Fruit fly (Drosophila melanogaster) whole organism, wandering third instar larva: ENCODE data around the gene CG6168.

ENCODE experiments used
- Abd-B ChIP-seq: fragments of >200 bp; optimal IDR thresholded peaks from 2 replicates; lab custom pipeline; 2017; ENCODE audit warnings: missing biosample characterization, missing genetic modification characterization
- CG32264 ChIP-seq: fragments of 200-800 bp; sonication (Bioruptor generic); optimal IDR thresholded peaks from 2 replicates; lab custom pipeline; 2016; ENCODE audit warnings: missing biosample characterization, missing genetic modification characterization
- CG9705 ChIP-seq: fragments of 200-800 bp; sonication (Bioruptor generic); optimal IDR thresholded peaks from 2 replicates; lab custom pipeline; 2018; ENCODE audit warnings: missing biosample characterization, mild to moderate bottlenecking, missing genetic modification characterization
- CrebA ChIP-seq: fragments of 200-800 bp; sonication (Bioruptor generic); optimal IDR thresholded peaks from 2 replicates; lab custom pipeline; 2016; ENCODE audit warnings: missing biosample characterization, mild to moderate bottlenecking, missing genetic modification characterization, borderline replicate concordance
- Dfd ChIP-seq: fragments of >200 bp; optimal IDR thresholded peaks from 2 replicates; lab custom pipeline; 2017; ENCODE audit warnings: missing biosample characterization, missing genetic modification characterization
- Dif ChIP-seq: fragments of 200-275, 200-300 bp; sonication (Bioruptor generic); optimal IDR thresholded peaks from 2 replicates; lab custom pipeline; 2018; ENCODE audit warnings: missing biosample characterization, missing genetic modification characterization; ENCODE audit not compliant: partially characterized antibody
- HLH106 ChIP-seq: fragments of 200-800 bp; optimal IDR thresholded peaks from 3 replicates; lab custom pipeline; 2019; ENCODE audit warnings: missing biosample characterization, mild to moderate bottlenecking, missing genetic modification characterization, moderate library complexity
- Hnf4 ChIP-seq: fragments of 200-800 bp; sonication (Bioruptor generic); optimal IDR thresholded peaks from 2 replicates; lab custom pipeline; 2016; ENCODE audit warnings: missing biosample characterization, mild to moderate bottlenecking, missing genetic modification characterization
- Hr78 ChIP-seq: fragments of >200 bp; optimal IDR thresholded peaks from 2 replicates; lab custom pipeline; 2017; ENCODE audit warnings: missing biosample characterization, missing genetic modification characterization
- Hr83 ChIP-seq: fragments of 200-300 bp; sonication (Bioruptor generic); optimal IDR thresholded peaks from 2 replicates; lab custom pipeline; 2016; ENCODE audit warnings: missing biosample characterization, mild to moderate bottlenecking, missing genetic modification characterization, moderate library complexity; ENCODE audit not compliant: poor library complexity, severe bottlenecking
- Jra ChIP-seq: sonication (Bioruptor generic); optimal IDR thresholded peaks from 2 replicates; lab custom pipeline; 2016; ENCODE audit warnings: missing biosample characterization, missing genetic modification characterization
- N ChIP-seq: fragments of >200 bp; optimal IDR thresholded peaks from 2 replicates; lab custom pipeline; 2018; ENCODE audit warnings: missing biosample characterization, missing external identifiers, missing genetic modification characterization
- OdsH ChIP-seq: fragments of 200-800 bp; sonication (Bioruptor generic); optimal IDR thresholded peaks from 2 replicates; lab custom pipeline; 2016; ENCODE audit warnings: missing biosample characterization, mild to moderate bottlenecking, missing genetic modification characterization
- Sp1 ChIP-seq: fragments of 200-800 bp; sonication (Bioruptor generic); optimal IDR thresholded peaks from 3 replicates; lab custom pipeline; 2019; ENCODE audit warnings: missing biosample characterization, mild to moderate bottlenecking, missing genetic modification characterization, moderate library complexity
- Vsx2 ChIP-seq: fragments of 200-300, 225-300 bp; sonication (Bioruptor generic); optimal IDR thresholded peaks from 2 replicates; lab custom pipeline; 2018; ENCODE audit warnings: missing biosample characterization, missing genetic modification characterization; ENCODE audit not compliant: partially characterized antibody
- br ChIP-seq: fragments of 200-800 bp; sonication (Bioruptor generic); optimal IDR thresholded peaks from 2 replicates; lab custom pipeline; 2016; ENCODE audit warnings: missing biosample characterization, missing genetic modification characterization
- brk ChIP-seq: fragments of 200-800 bp; sonication (Bioruptor generic); optimal IDR thresholded peaks from 2 replicates; lab custom pipeline; 2016; ENCODE audit warnings: missing biosample characterization, mild to moderate bottlenecking, missing genetic modification characterization
- dl ChIP-seq, 2 experiments: fragments of 175-275, 200-275 bp in 1 of 2; fragments of 200-275 bp in 1 of 2; sonication (Bioruptor generic); optimal IDR thresholded peaks; lab custom pipeline; 2018; ENCODE audit warnings: mild to moderate bottlenecking in 2 of 2, missing biosample characterization in 2 of 2, missing genetic modification characterization in 2 of 2, moderate library complexity in 2 of 2; ENCODE audit not compliant: partially characterized antibody in 2 of 2, insufficient read depth in 1 of 2
- dmrt93B ChIP-seq: fragments of 200-800 bp; sonication (Bioruptor generic); optimal IDR thresholded peaks from 2 replicates; lab custom pipeline; 2018; ENCODE audit warnings: missing biosample characterization, mild to moderate bottlenecking, missing genetic modification characterization
- dsf ChIP-seq: sonication (Bioruptor generic); optimal IDR thresholded peaks from 2 replicates; lab custom pipeline; 2016; ENCODE audit warnings: missing biosample characterization, missing genetic modification characterization, borderline replicate concordance
- ey ChIP-seq: fragments of 200-800 bp; sonication (Bioruptor generic); optimal IDR thresholded peaks from 2 replicates; lab custom pipeline; 2016; ENCODE audit warnings: missing biosample characterization, missing genetic modification characterization
- foxo ChIP-seq, 2 experiments: fragments of 200-800 bp; sonication (Bioruptor generic); optimal IDR thresholded peaks; 2 replicates in 1 of 2; 3 replicates in 1 of 2; lab custom pipeline; 2016 to 2017; ENCODE audit warnings: missing biosample characterization in 2 of 2, missing genetic modification characterization in 2 of 2
- fru ChIP-seq: fragments of 200-800 bp; sonication (Bioruptor generic); optimal IDR thresholded peaks from 3 replicates; lab custom pipeline; 2016; ENCODE audit warnings: missing biosample characterization, mild to moderate bottlenecking, missing genetic modification characterization
- h ChIP-seq: fragments of 200-800 bp; sonication (Bioruptor generic); optimal IDR thresholded peaks from 3 replicates; lab custom pipeline; 2016; ENCODE audit warnings: missing biosample characterization, mild to moderate bottlenecking, missing genetic modification characterization
- jim ChIP-seq: fragments of 175-275, 200-325 bp; sonication (Bioruptor generic); optimal IDR thresholded peaks from 2 replicates; lab custom pipeline; 2016; ENCODE audit warnings: missing biosample characterization, mild to moderate bottlenecking, missing genetic modification characterization
- lola ChIP-seq: fragments of >200 bp; optimal IDR thresholded peaks from 2 replicates; lab custom pipeline; 2017; ENCODE audit warnings: missing biosample characterization, missing genetic modification characterization
- pan ChIP-seq: fragments of >200 bp; optimal IDR thresholded peaks from 2 replicates; lab custom pipeline; 2017
- psq ChIP-seq: fragments of 200-800 bp; sonication (Bioruptor generic); optimal IDR thresholded peaks from 3 replicates; lab custom pipeline; 2017; ENCODE audit warnings: missing biosample characterization, mild to moderate bottlenecking, missing genetic modification characterization, moderate library complexity
- rgr ChIP-seq: fragments of 200-800 bp; sonication (Bioruptor generic); optimal IDR thresholded peaks from 3 replicates; lab custom pipeline; 2016; ENCODE audit warnings: missing biosample characterization, mild to moderate bottlenecking, missing genetic modification characterization
- sage ChIP-seq: fragments of 200-800 bp; sonication (Bioruptor generic); optimal IDR thresholded peaks from 2 replicates; lab custom pipeline; 2016; ENCODE audit warnings: missing biosample characterization, mild to moderate bottlenecking, missing genetic modification characterization
- sv ChIP-seq: fragments of 200-800 bp; sonication (Bioruptor generic); optimal IDR thresholded peaks from 3 replicates; lab custom pipeline; 2016; ENCODE audit warnings: missing biosample characterization, missing genetic modification characterization
- tai ChIP-seq: sonication (Bioruptor generic); optimal IDR thresholded peaks from 2 replicates; lab custom pipeline; 2016; ENCODE audit warnings: missing biosample characterization, missing genetic modification characterization
- usp ChIP-seq: fragments of >200 bp; optimal IDR thresholded peaks from 2 replicates; lab custom pipeline; 2017; ENCODE audit warnings: missing biosample characterization, missing genetic modification characterization
- woc ChIP-seq: sonication (Bioruptor generic); optimal IDR thresholded peaks from 2 replicates; lab custom pipeline; 2016; ENCODE audit warnings: missing biosample characterization, mild to moderate bottlenecking, missing genetic modification characterization

Gene CG6168

DNA sequence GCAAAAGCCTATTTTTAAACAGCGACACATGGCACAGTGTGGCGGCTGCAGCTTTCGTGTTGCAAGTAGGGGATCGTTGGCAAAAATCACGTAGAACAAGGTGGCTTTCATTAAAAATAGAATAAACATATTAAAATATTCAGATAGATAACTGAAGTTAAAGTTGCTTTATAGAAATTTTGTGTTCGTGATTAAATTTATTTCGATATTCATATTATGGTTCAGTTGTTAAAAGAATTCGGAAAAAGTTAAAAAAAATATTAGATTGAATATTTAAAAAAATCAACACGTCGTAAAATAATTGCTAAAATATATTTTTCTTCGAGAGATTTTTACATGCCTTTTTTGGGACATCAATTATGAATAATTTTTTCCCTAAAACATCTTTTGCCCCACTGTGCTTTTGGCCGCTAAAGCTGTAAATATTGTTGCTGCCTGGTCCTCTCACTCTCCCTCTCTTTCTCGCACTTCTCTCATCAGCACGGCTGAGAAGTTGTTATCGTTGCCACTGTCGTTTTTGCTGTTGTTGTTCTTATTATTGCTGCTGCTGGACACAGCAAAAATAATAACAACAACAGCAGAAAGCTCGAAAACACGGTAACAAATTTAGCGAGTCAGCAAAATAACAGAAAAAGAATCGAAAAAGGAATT lies 25.2 kb downstream of the CG6168 start:
- TF ChIP-seq br (GFP tag; lab: Kevin White, UChicago) (peak; percentile 74), HLH106 (peak; percentile 74), psq (GFP tag; lab: Kevin White, UChicago) (peak; percentile 73), lola (GFP tag; lab: Kevin White, UChicago) (no peak), sv (GFP tag; lab: Kevin White, UChicago) (peak; percentile 90), OdsH (GFP tag; lab: Kevin White, UChicago) (peak; percentile 73), Dif (GFP tag; lab: Kevin White, UChicago) (peak; percentile 67), Dfd (GFP tag; lab: Kevin White, UChicago) (no peak), Sp1 (GFP tag; lab: Kevin White, UChicago) (peak; percentile 81), dsf (GFP tag; lab: Kevin White, UChicago) (no peak), Vsx2 (GFP tag; lab: Kevin White, UChicago) (peak; percentile 15), sage (peak; percentile 10), Hnf4 (GFP tag; lab: Kevin White, UChicago) (peak; percentile 26), CG9705 (GFP tag; lab: Kevin White, UChicago) (no peak), h (GFP tag; lab: Kevin White, UChicago) (peak; percentile 39), dl (GFP tag; optimal IDR thresholded peaks at IDR 0.05; lab: Kevin White, UChicago; ENCODE audit: insufficient read depth in 1 of 2, partially characterized antibody in 2 of 2) (peak; percentile 56 to 61), Jra (GFP tag; lab: Kevin White, UChicago) (no peak), jim (GFP tag; lab: Kevin White, UChicago) (no peak), fru (GFP tag; lab: Kevin White, UChicago) (peak; percentile 65), rgr (GFP tag; lab: Kevin White, UChicago) (peak; percentile 43), CG32264 (no peak), ey (GFP tag; lab: Kevin White, UChicago) (peak; percentile 79), brk (GFP tag; lab: Kevin White, UChicago) (peak; percentile 30), dmrt93B (GFP tag; lab: Kevin White, UChicago) (peak; percentile 75), foxo (GFP tag; optimal IDR thresholded peaks at IDR 0.05; lab: Kevin White, UChicago) (peak in 1 of 2 experiments; percentile 82), tai (GFP tag; lab: Kevin White, UChicago) (peak; percentile 18), N (GFP tag; lab: Kevin White, UChicago) (no peak)

DNA sequence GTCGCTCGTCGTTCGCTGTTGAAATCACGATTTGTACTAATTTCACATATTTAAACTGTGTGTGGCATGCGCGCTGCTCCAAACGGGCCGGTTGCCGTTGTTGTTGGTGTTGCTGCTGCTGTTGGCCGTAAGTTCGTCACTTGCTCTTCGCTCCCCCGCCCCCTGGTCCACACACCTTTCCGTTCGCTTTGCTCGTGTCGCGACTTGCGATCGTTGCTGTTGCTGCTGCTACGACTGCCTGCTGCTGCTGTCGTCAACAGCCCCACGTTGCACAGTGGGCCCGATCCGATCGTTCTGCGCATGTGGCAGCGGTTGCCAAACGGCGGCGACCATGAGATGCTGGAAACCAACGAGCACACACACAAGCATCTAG lies 25.8 kb downstream of the CG6168 start, which contains the start of gene Dyro:
Gene Dyro, minus strand, starts transcription at position 143 of the 373 bp plus-strand sequence.
- TF ChIP-seq CG32264 (no peak), Dif (GFP tag; lab: Kevin White, UChicago) (peak; percentile 35), sv (GFP tag; lab: Kevin White, UChicago) (no peak), Hr78 (no peak), CG9705 (GFP tag; lab: Kevin White, UChicago) (no peak), Hr83 (GFP tag; lab: Kevin White, UChicago) (peak; percentile 34), jim (GFP tag; lab: Kevin White, UChicago) (no peak), br (GFP tag; lab: Kevin White, UChicago) (no peak)

DNA sequence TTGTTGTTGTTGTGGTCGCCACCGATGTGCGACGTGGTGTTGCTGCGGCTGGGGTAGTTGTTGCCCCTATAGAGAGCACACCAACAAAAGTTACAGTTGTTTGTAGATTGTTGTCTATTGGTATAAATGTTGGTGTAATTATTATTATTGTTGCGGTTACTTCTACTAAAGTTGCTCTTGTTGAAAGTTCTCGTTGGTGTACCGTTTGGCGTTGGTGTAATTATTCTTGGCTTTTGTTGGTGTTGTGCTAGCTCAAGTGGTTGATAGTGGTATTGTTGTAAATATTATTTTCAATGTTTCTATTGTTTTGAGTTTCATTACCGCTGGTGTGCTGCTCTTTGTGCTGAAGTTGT lies 26.4 kb downstream of the CG6168 start:
- TF ChIP-seq OdsH (GFP tag; lab: Kevin White, UChicago) (no peak), Jra (GFP tag; lab: Kevin White, UChicago) (peak; percentile 8)

DNA sequence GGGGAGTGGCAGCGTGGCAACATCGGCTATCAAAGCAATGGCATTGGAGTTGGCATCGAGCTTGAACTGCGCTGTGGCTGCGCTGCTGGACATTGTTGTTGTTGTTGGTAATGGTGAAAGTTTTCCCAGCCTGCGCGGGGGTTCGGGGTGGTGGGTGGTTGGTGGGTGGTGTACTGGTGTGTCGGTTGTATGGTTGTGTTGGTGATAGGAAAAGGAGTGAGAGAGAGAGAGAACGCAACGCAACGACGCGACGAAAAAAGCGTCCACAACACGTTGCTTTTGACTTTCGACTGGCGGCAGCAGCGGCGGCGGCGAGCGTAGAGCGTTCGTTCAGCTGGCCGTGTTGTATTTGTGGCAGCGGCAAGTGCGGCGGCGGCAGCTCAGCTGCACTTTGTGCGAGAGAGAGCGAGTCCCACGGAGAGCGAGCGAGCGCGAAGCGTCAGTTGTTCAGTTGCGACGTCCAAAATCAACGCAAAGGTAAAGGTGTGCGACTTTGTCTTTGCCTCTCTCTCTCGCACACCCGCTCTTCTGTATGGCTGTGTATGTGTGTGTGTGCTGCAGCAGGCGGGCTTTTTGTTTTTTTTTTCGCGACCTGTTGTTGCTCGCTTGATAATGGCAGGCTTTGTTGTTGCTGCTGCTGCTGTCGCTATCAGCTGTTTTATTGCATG lies 26.9 kb downstream of the CG6168 start:
- peak; percentile 8 for TF ChIP-seq Hnf4 (GFP tag; lab: Kevin White, UChicago)
- no peak for TF ChIP-seq sage
- TF ChIP-seq rgr (GFP tag; lab: Kevin White, UChicago) = peak; percentile 52
- no peak for TF ChIP-seq Hr83 (GFP tag; lab: Kevin White, UChicago)
- peak; percentile 38 for TF ChIP-seq fru (GFP tag; lab: Kevin White, UChicago)
- no peak for TF ChIP-seq CG9705 (GFP tag; lab: Kevin White, UChicago)
- no peak for TF ChIP-seq usp (GFP tag; lab: Kevin White, UChicago)
- peak; percentile 31 for TF ChIP-seq h (GFP tag; lab: Kevin White, UChicago)
- peak; percentile 76 for TF ChIP-seq Dif (GFP tag; lab: Kevin White, UChicago)
- no peak for TF ChIP-seq dsf (GFP tag; lab: Kevin White, UChicago)
- no peak for TF ChIP-seq CrebA
- no peak for TF ChIP-seq N (GFP tag; lab: Kevin White, UChicago)
- peak; percentile 33 for TF ChIP-seq psq (GFP tag; lab: Kevin White, UChicago)
- peak; percentile 30 for TF ChIP-seq woc (GFP tag; lab: Kevin White, UChicago)
- no peak for TF ChIP-seq tai (GFP tag; lab: Kevin White, UChicago)
- TF ChIP-seq foxo (GFP tag; optimal IDR thresholded peaks at IDR 0.05; lab: Kevin White, UChicago) = no peak
- peak; percentile 75 for TF ChIP-seq jim (GFP tag; lab: Kevin White, UChicago)
- no peak for TF ChIP-seq pan
- TF ChIP-seq Abd-B (GFP tag; lab: Kevin White, UChicago) = no peak
- TF ChIP-seq Hr78 = no peak
- TF ChIP-seq dl (GFP tag; optimal IDR thresholded peaks at IDR 0.05; lab: Kevin White, UChicago; ENCODE audit: insufficient read depth in 1 of 2, partially characterized antibody in 2 of 2) = peak; percentile 49 to 75
- TF ChIP-seq Dfd (GFP tag; lab: Kevin White, UChicago) = peak; percentile 16
